Worm (Caenorhabditis elegans): ENCODE data around the gene ZK1307.9.

- TF ChIP-seq R02D3.7 (tag; optimal IDR thresholded peaks at IDR 0.05) (no peak), zag-1 (tag; optimal IDR thresholded peaks at IDR 0.05) (no peak), pha-4 (tag; optimal IDR thresholded peaks at IDR 0.05) (peak; percentile 18), ceh-82 (tag; optimal IDR thresholded peaks at IDR 0.05) (no peak), nhr-12 (tag; optimal IDR thresholded peaks at IDR 0.05) (no peak)
Observed at ce11 chrII:9604063-9604462, 45.2 kb upstream of the ZK1307.9 start.
